Fruit fly (Drosophila melanogaster) whole organism, embryonic: Measurements from ENCODE around the gene pont.

Experiments
- Abd-B ChIP-seq: fragments of 200-800 bp; sonication (Bioruptor generic); optimal IDR thresholded peaks from 2 replicates; lab custom pipeline; 2018; ENCODE audit warnings: missing biosample characterization, mild to moderate bottlenecking, missing genetic modification characterization, moderate library complexity
- Adf1 ChIP-seq: fragments of 200-800 bp; sonication (Bioruptor generic); IDR thresholded peaks from 2 replicates; pipeline ENCODE4 v1.3.6; 2022; ENCODE audit warnings: missing biosample characterization, missing genetic modification characterization
- Antp ChIP-seq: fragments of 200-800 bp; sonication (Bioruptor generic); optimal IDR thresholded peaks from 3 replicates; lab custom pipeline; 2016; ENCODE audit warnings: missing biosample characterization, missing genetic modification characterization
- Awh ChIP-seq: fragments of 200-800 bp; sonication (Bioruptor generic); IDR thresholded peaks from 2 replicates; pipeline ENCODE4, ENCODE4 v1.3.6; 2022; ENCODE audit warnings: missing biosample characterization, missing genetic modification characterization
- CG10979 ChIP-seq: fragments of 200-800 bp; sonication (Bioruptor generic); optimal IDR thresholded peaks from 2 replicates; lab custom pipeline; 2018; ENCODE audit warnings: missing biosample characterization, mild to moderate bottlenecking, missing genetic modification characterization, moderate library complexity
- CG11456 ChIP-seq: fragments of 200-800 bp; sonication (Bioruptor generic); IDR thresholded peaks from 3 replicates; pipeline ENCODE4 v1.3.6; 2022; ENCODE audit warnings: missing biosample characterization, missing genetic modification characterization
- CG12391 ChIP-seq: fragments of 200-800 bp; sonication (Bioruptor generic); optimal IDR thresholded peaks from 3 replicates; lab custom pipeline; 2018; ENCODE audit warnings: missing biosample characterization, mild to moderate bottlenecking, missing genetic modification characterization, moderate library complexity
- CG14014 ChIP-seq: fragments of 200-800 bp; sonication (Bioruptor generic); IDR thresholded peaks from 2 replicates; pipeline ENCODE4 v1.3.6; 2022; ENCODE audit warnings: missing biosample characterization, missing genetic modification characterization
- CG14441 ChIP-seq: fragments of 200-800 bp; sonication (Bioruptor generic); IDR thresholded peaks from 2 replicates; pipeline ENCODE4 v1.3.6; 2022; ENCODE audit warnings: missing biosample characterization, missing genetic modification characterization
- CG15011 ChIP-seq: fragments of 200-800 bp; sonication (Bioruptor generic); optimal IDR thresholded peaks from 3 replicates; lab custom pipeline; 2018; ENCODE audit warnings: missing biosample characterization, mild to moderate bottlenecking, missing genetic modification characterization
- CG15269 ChIP-seq: fragments of 200-800 bp; sonication (Bioruptor generic); optimal IDR thresholded peaks from 2 replicates; lab custom pipeline; 2018; ENCODE audit warnings: missing biosample characterization, mild to moderate bottlenecking, missing genetic modification characterization, moderate library complexity
- CG17186 ChIP-seq: fragments of 200-800 bp; sonication (Bioruptor generic); optimal IDR thresholded peaks from 3 replicates; lab custom pipeline; 2017; ENCODE audit warnings: missing biosample characterization, missing genetic modification reagents, missing genetic modification characterization
- CG18011 ChIP-seq: fragments of 200-800 bp; sonication (Bioruptor generic); optimal IDR thresholded peaks from 2 replicates; lab custom pipeline; 2017; ENCODE audit warnings: missing biosample characterization, missing genetic modification characterization, mild to moderate bottlenecking, moderate library complexity, missing genotype
- CG18476 ChIP-seq: fragments of 200-800 bp; sonication (Bioruptor generic); optimal IDR thresholded peaks from 2 replicates; lab custom pipeline; 2016; ENCODE audit warnings: missing biosample characterization, mild to moderate bottlenecking, missing genetic modification characterization
- CG33213 ChIP-seq: fragments of 200-800 bp; sonication (Bioruptor generic); optimal IDR thresholded peaks from 3 replicates; lab custom pipeline; 2016; ENCODE audit warnings: missing biosample characterization, missing genetic modification characterization
- CG34376 ChIP-seq: fragments of 200-800 bp; sonication (Bioruptor generic); optimal IDR thresholded peaks from 2 replicates; lab custom pipeline; 2018; ENCODE audit warnings: missing biosample characterization, mild to moderate bottlenecking, missing genetic modification characterization
- CG6175 ChIP-seq: fragments of 200-800 bp; sonication (Bioruptor generic); IDR thresholded peaks from 3 replicates; pipeline ENCODE4 v1.3.6; 2022; ENCODE audit warnings: missing biosample characterization, missing genetic modification characterization
- CG6654 ChIP-seq: fragments of 200-800 bp; sonication (Bioruptor generic); optimal IDR thresholded peaks from 2 replicates; lab custom pipeline; 2017; ENCODE audit warnings: missing biosample characterization, mild to moderate bottlenecking, missing genetic modification characterization
- CG8478 ChIP-seq: fragments of >200 bp; optimal IDR thresholded peaks from 2 replicates; lab custom pipeline; 2018
- CG9215 ChIP-seq: fragments of 200-800 bp; sonication (Bioruptor generic); IDR thresholded peaks from 2 replicates; pipeline ENCODE4 v1.3.6; 2022; ENCODE audit warnings: missing biosample characterization, missing genetic modification characterization
- CG9932 ChIP-seq: fragments of 200-800 bp; sonication (Bioruptor generic); IDR thresholded peaks from 2 replicates; pipeline ENCODE4 v1.3.6; 2022; ENCODE audit warnings: missing biosample characterization, missing genetic modification characterization
- CkIIα-i1 ChIP-seq: fragments of 200-800 bp; sonication (Bioruptor generic); IDR thresholded peaks from 2 replicates; pipeline ENCODE4 v1.3.6; 2022; ENCODE audit warnings: missing biosample characterization, missing genetic modification characterization
- Doc3 ChIP-seq: fragments of 200-800 bp; sonication (Bioruptor generic); IDR thresholded peaks from 3 replicates; pipeline ENCODE4 v1.3.6; 2022; ENCODE audit warnings: missing biosample characterization, missing genetic modification characterization; ENCODE audit not compliant: partially characterized antibody
- Drgx ChIP-seq: fragments of 200-800 bp; sonication (Bioruptor generic); IDR thresholded peaks from 2 replicates; pipeline ENCODE4 v1.3.6; 2022; ENCODE audit warnings: missing biosample characterization, missing genetic modification characterization
- Jarid2 ChIP-seq: fragments of 200-800 bp; sonication (Bioruptor generic); optimal IDR thresholded peaks from 3 replicates; lab custom pipeline; 2017; ENCODE audit warnings: mild to moderate bottlenecking, missing biosample characterization, missing genetic modification reagents, missing genetic modification characterization
- MESR4 ChIP-seq: fragments of 200-800 bp; sonication (Bioruptor generic); optimal IDR thresholded peaks from 2 replicates; lab custom pipeline; 2018; ENCODE audit warnings: missing biosample characterization, mild to moderate bottlenecking, missing genetic modification characterization, moderate library complexity
- NC2β ChIP-seq: fragments of 200-800 bp; sonication (Bioruptor generic); optimal IDR thresholded peaks from 2 replicates; lab custom pipeline; 2016; ENCODE audit warnings: missing biosample characterization, missing genetic modification characterization
- Neu2 ChIP-seq: fragments of 200-800 bp; sonication (Bioruptor generic); optimal IDR thresholded peaks from 3 replicates; lab custom pipeline; 2016; ENCODE audit warnings: missing biosample characterization, missing genetic modification characterization, borderline replicate concordance
- Ptx1 ChIP-seq: fragments of 200-800 bp; sonication (Bioruptor generic); IDR thresholded peaks from 2 replicates; pipeline ENCODE4 v1.3.6; 2022; ENCODE audit warnings: missing biosample characterization, missing genetic modification characterization
- Rx ChIP-seq: fragments of 200-800 bp; sonication (Bioruptor generic); IDR thresholded peaks from 2 replicates; pipeline ENCODE4 v1.3.6; 2022; ENCODE audit warnings: missing biosample characterization, missing genetic modification characterization
- Six4 ChIP-seq: fragments of 200-800 bp; sonication (Bioruptor generic); optimal IDR thresholded peaks from 2 replicates; lab custom pipeline; 2016; ENCODE audit warnings: missing biosample characterization, missing genetic modification characterization
- Sox100B ChIP-seq: fragments of 200-800 bp; sonication (Bioruptor generic); optimal IDR thresholded peaks from 3 replicates; lab custom pipeline; 2018; ENCODE audit warnings: missing biosample characterization, mild to moderate bottlenecking, missing genetic modification characterization
- Sry-δ ChIP-seq: fragments of 200-800 bp; sonication (Bioruptor generic); optimal IDR thresholded peaks from 2 replicates; lab custom pipeline; 2016; ENCODE audit warnings: missing biosample characterization, missing genetic modification characterization
- Tbp ChIP-seq: fragments of >200 bp; optimal IDR thresholded peaks from 2 replicates; lab custom pipeline; 2018; ENCODE audit warnings: missing biosample characterization, missing genetic modification characterization
- Trl ChIP-seq, 3 experiments: fragments of >200 bp in 2 of 3; fragments of 200-800 bp in 1 of 3; sonication (Bioruptor generic) in 1 of 3; optimal IDR thresholded peaks; 2 replicates in 1 of 3; 3 replicates in 2 of 3; lab custom pipeline; 2016 to 2017; ENCODE audit warnings: missing biosample characterization in 1 of 3, missing genetic modification characterization in 1 of 3
- caup ChIP-seq: fragments of 200-800 bp; sonication (Bioruptor generic); optimal IDR thresholded peaks from 3 replicates; lab custom pipeline; 2017; ENCODE audit warnings: missing biosample characterization, mild to moderate bottlenecking, missing genetic modification characterization, moderate library complexity; ENCODE audit not compliant: severe bottlenecking
- ci ChIP-seq: fragments of 200-800 bp; sonication (Bioruptor generic); IDR thresholded peaks from 3 replicates; pipeline ENCODE4 v1.3.6; 2022; ENCODE audit warnings: missing biosample characterization, missing genetic modification characterization
- crol ChIP-seq: fragments of 200-800 bp; sonication (Bioruptor generic); IDR thresholded peaks from 2 replicates; pipeline ENCODE4 v1.3.6; 2022; ENCODE audit warnings: missing biosample characterization, missing genetic modification characterization
- fd102C ChIP-seq: fragments of 200-800 bp; sonication (Bioruptor generic); optimal IDR thresholded peaks from 2 replicates; lab custom pipeline; 2018; ENCODE audit warnings: missing biosample characterization, mild to moderate bottlenecking, missing genetic modification characterization, moderate library complexity
- gro ChIP-seq: fragments of 200-800 bp; sonication (Bioruptor generic); optimal IDR thresholded peaks from 2 replicates; lab custom pipeline; 2016; ENCODE audit warnings: missing biosample characterization, missing genetic modification characterization
- hbn ChIP-seq: fragments of 200-800 bp; sonication (Bioruptor generic); IDR thresholded peaks from 2 replicates; pipeline ENCODE4 v1.3.6; 2022; ENCODE audit warnings: missing biosample characterization, missing genetic modification characterization; ENCODE audit not compliant: partially characterized antibody
- jigr1 ChIP-seq: fragments of 200-800 bp; sonication (Bioruptor generic); IDR thresholded peaks from 3 replicates; pipeline ENCODE4 v1.3.6; 2022; ENCODE audit warnings: missing biosample characterization, missing genetic modification characterization
- lab ChIP-seq: fragments of 200-800 bp; sonication (Bioruptor generic); optimal IDR thresholded peaks from 3 replicates; lab custom pipeline; 2017; ENCODE audit warnings: missing biosample characterization, missing genetic modification characterization, mild to moderate bottlenecking, moderate library complexity, missing genetic modification reagents
- mirr ChIP-seq: fragments of 200-800 bp; sonication (Bioruptor generic); optimal IDR thresholded peaks from 3 replicates; lab custom pipeline; 2018; ENCODE audit warnings: missing biosample characterization, mild to moderate bottlenecking, missing genetic modification characterization
- pb ChIP-seq: fragments of 200-800 bp; sonication (Bioruptor generic); optimal IDR thresholded peaks from 3 replicates; lab custom pipeline; 2016; ENCODE audit warnings: missing biosample characterization, missing genetic modification characterization
- sens ChIP-seq: fragments of 200-800 bp; sonication (Bioruptor generic); peaks from one replicate; lab custom pipeline; 2016; ENCODE audit warnings: missing biosample characterization, missing genetic modification characterization
- slp2 ChIP-seq: fragments of 200-800 bp; sonication (Bioruptor generic); optimal IDR thresholded peaks from 2 replicates; lab custom pipeline; 2016; ENCODE audit warnings: missing biosample characterization, missing genetic modification characterization
- sqz ChIP-seq: fragments of 200-800 bp; sonication (Bioruptor generic); optimal IDR thresholded peaks from 3 replicates; lab custom pipeline; 2018; ENCODE audit warnings: missing biosample characterization, mild to moderate bottlenecking, missing genetic modification characterization
- tap ChIP-seq: fragments of 200-800 bp; optimal IDR thresholded peaks from 3 replicates; lab custom pipeline; 2019; ENCODE audit warnings: missing biosample characterization, mild to moderate bottlenecking, missing genetic modification characterization, moderate library complexity
- wek ChIP-seq: fragments of 200-800 bp; sonication (Bioruptor generic); optimal IDR thresholded peaks from 3 replicates; lab custom pipeline; 2018; ENCODE audit warnings: missing biosample characterization, mild to moderate bottlenecking, missing genetic modification characterization, moderate library complexity
- zen ChIP-seq: fragments of 200-800 bp; sonication (Bioruptor generic); optimal IDR thresholded peaks from 3 replicates; lab custom pipeline; 2018; ENCODE audit warnings: missing biosample characterization, mild to moderate bottlenecking, missing genetic modification characterization, moderate library complexity

The pont gene

dm6 chr3R:10263972-10264536 lies 2.1 kb downstream of the pont start, which contains the start of gene Nuak (continued):
- TF ChIP-seq hbn (GFP tag; lab: Robert Waterston, UW), result no peak
- TF ChIP-seq CG15011 (GFP tag; lab: Kevin White, UChicago), result peak; percentile 66
- TF ChIP-seq Adf1 (GFP tag; lab: Robert Waterston, UW), result no peak
- TF ChIP-seq Trl (optimal IDR thresholded peaks at IDR 0.05; lab: Kevin White, UChicago), result no peak
- TF ChIP-seq Trl (GFP tag; optimal IDR thresholded peaks at IDR 0.05; lab: Kevin White, UChicago), result peak; percentile 94
- TF ChIP-seq CG6654 (GFP tag; lab: Kevin White, UChicago), result peak; percentile 53
- no peak for TF ChIP-seq ci (GFP tag; lab: Robert Waterston, UW)
- TF ChIP-seq wek, result peak; percentile 42
- TF ChIP-seq CG10979 (tag; lab: Kevin White, UChicago), result peak; percentile 70
- TF ChIP-seq CG33213 (GFP tag; lab: Kevin White, UChicago), result peak; percentile 97
- peak; percentile 14 for TF ChIP-seq sqz
- TF ChIP-seq CG15269 (tag; lab: Kevin White, UChicago), result peak; percentile 85
- TF ChIP-seq CG11456 (GFP tag; lab: Robert Waterston, UW), result no peak
- peak; percentile 75 for TF ChIP-seq CG18011 (GFP tag; lab: Kevin White, UChicago)
- peak; percentile 81 for TF ChIP-seq zen
- TF ChIP-seq Antp, result peak; percentile 99
- peak; percentile 83 for TF ChIP-seq Abd-B
- peak; percentile 81 for TF ChIP-seq Sry-δ (GFP tag; lab: Kevin White, UChicago)
- TF ChIP-seq CG18476, result peak; percentile 78
- TF ChIP-seq Jarid2 (GFP tag; lab: Kevin White, UChicago), result peak; percentile 99
- TF ChIP-seq CG9932, result no peak
- peak; percentile 73 for TF ChIP-seq CG34376 (GFP tag; lab: Kevin White, UChicago)
- TF ChIP-seq gro (GFP tag; lab: Kevin White, UChicago), result peak; percentile 99
- TF ChIP-seq CG12391 (tag; lab: Kevin White, UChicago), result peak; percentile 89
- peak; percentile 30 for TF ChIP-seq Sox100B (GFP tag; lab: Kevin White, UChicago)
- no peak for TF ChIP-seq crol
- peak; percentile 97 for TF ChIP-seq slp2 (GFP tag; lab: Kevin White, UChicago)
- no peak for TF ChIP-seq jigr1 (GFP tag; lab: Robert Waterston, UW)
- TF ChIP-seq Drgx (GFP tag; lab: Robert Waterston, UW), result no peak
- TF ChIP-seq CG9215 (GFP tag; lab: Robert Waterston, UW), result no peak
- TF ChIP-seq Tbp (GFP tag; lab: Kevin White, UChicago), result no peak
- no peak for TF ChIP-seq Awh (GFP tag; lab: Robert Waterston, UW)
- TF ChIP-seq pb (GFP tag; lab: Kevin White, UChicago), result peak; percentile 78
- peak; percentile 40 for TF ChIP-seq fd102C (GFP tag; lab: Kevin White, UChicago)
- peak; percentile 82 for TF ChIP-seq mirr (GFP tag; lab: Kevin White, UChicago)
- peak; percentile 33 for TF ChIP-seq MESR4 (GFP tag; lab: Kevin White, UChicago)
- TF ChIP-seq CG14014, result no peak
- TF ChIP-seq Doc3 (GFP tag; lab: Robert Waterston, UW), result no peak
- TF ChIP-seq Rx (GFP tag; lab: Robert Waterston, UW), result no peak
- TF ChIP-seq Neu2, result peak; percentile 51
- no peak for TF ChIP-seq CG6175 (GFP tag; lab: Robert Waterston, UW)
- TF ChIP-seq NC2β, result peak; percentile 84
- TF ChIP-seq CG14441, result no peak
- TF ChIP-seq sens (GFP tag; lab: Kevin White, UChicago), result peak; percentile 98
- peak; percentile 89 for TF ChIP-seq lab (GFP tag; lab: Kevin White, UChicago)
- peak; percentile 87 for TF ChIP-seq Six4 (GFP tag; lab: Kevin White, UChicago)
- TF ChIP-seq CG17186 (GFP tag; lab: Kevin White, UChicago), result peak; percentile 93
- peak; percentile 83 for TF ChIP-seq caup (GFP tag; lab: Kevin White, UChicago)
- no peak for TF ChIP-seq Ptx1 (GFP tag; lab: Robert Waterston, UW)
- no peak for TF ChIP-seq tap (tag; lab: Kevin White, UChicago)
- TF ChIP-seq CkIIα-i1 (GFP tag; lab: Robert Waterston, UW), result no peak
- TF ChIP-seq CG8478, result no peak
